Worm (Caenorhabditis elegans) whole organism, midembryonic: Measurements from ENCODE around the gene str-151.

Experiments used
- T22C8.4 ChIP-seq: fragments of 200-800 bp; sonication (Bioruptor generic); IDR thresholded peaks from 2 replicates; pipeline ENCODE4 v1.3.6; 2022; ENCODE audit warnings: missing genetic modification characterization, missing compliant biosample characterization
- cog-1 ChIP-seq: sonication (generic microtip); optimal IDR thresholded peaks from 2 replicates; lab custom pipeline; 2016; ENCODE audit warnings: missing genetic modification characterization, missing compliant biosample characterization
- flt-1 ChIP-seq: fragments of 200-800 bp; sonication (Bioruptor generic); IDR thresholded peaks from 2 replicates; pipeline ENCODE4 v1.3.6; 2022; ENCODE audit warnings: missing genetic modification characterization, missing compliant biosample characterization
- klf-2 ChIP-seq: fragments of 200-800 bp; sonication (Bioruptor generic); conservative IDR thresholded peaks from 2 replicates; pipeline ENCODE4 v1.3.6; 2022; ENCODE audit warnings: missing genetic modification reagents, missing genetic modification characterization, missing compliant biosample characterization
- med-1 ChIP-seq: sonication (generic microtip); optimal IDR thresholded peaks from 2 replicates; lab custom pipeline; 2017; ENCODE audit warnings: missing genetic modification characterization, mild to moderate bottlenecking, missing compliant biosample characterization, antibody characterized with exemption, missing genetic modification reagents; ENCODE audit not compliant: insufficient read depth
- ref-1 ChIP-seq: fragments of 200-800 bp; sonication (Bioruptor generic); conservative IDR thresholded peaks from 2 replicates; pipeline ENCODE4 v1.3.6; 2022; ENCODE audit warnings: missing genetic modification reagents, missing genetic modification characterization, missing compliant biosample characterization
- tab-1 ChIP-seq: fragments of 200-800 bp; sonication (Bioruptor generic); IDR thresholded peaks from 2 replicates; pipeline ENCODE4 v1.3.6; 2022; ENCODE audit warnings: missing genetic modification characterization, missing compliant biosample characterization
- ztf-23 ChIP-seq: fragments of 200-800 bp; sonication (Bioruptor generic); IDR thresholded peaks from 2 replicates; pipeline ENCODE4 v1.3.6; 2022; ENCODE audit warnings: missing genetic modification reagents, missing genetic modification characterization, missing compliant biosample characterization
- ztf-29 ChIP-seq: fragments of 200-800 bp; sonication (Bioruptor generic); IDR thresholded peaks from 2 replicates; pipeline ENCODE4 v1.3.6; 2022; ENCODE audit warnings: missing genetic modification reagents, missing genetic modification characterization, missing compliant biosample characterization

str-151 gene

DNA sequence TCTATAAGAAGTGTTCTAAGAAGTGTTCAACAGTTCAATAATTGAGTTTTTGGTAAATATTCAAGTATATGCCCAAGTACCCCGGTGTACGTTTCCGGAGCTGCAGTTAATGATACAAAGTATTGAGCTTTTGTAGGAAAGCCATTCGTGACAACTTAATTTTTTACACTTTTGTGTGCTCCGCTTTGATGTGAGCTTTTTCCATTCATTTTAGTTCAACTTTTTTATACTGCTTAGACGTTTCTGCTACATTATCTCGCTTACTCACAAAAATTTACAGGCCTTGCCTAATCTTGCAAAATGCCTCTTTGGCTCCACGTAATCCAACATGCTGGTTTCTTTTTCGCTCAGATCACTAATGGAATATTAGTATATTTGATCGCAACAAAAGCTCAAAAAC is at the start of gene str-151:
TSS of gene str-151 (plus strand) at position 301 of the 400 bp plus-strand sequence.
- TF ChIP-seq cog-1 (no peak), ztf-23 (GFP tag; lab: Robert Waterston, UW) (no peak), klf-2 (GFP tag; lab: Robert Waterston, UW) (no peak), ztf-29 (GFP tag; lab: Robert Waterston, UW) (no peak)

ce11 chrV:16526858-16527257 is 49.1 kb upstream of the str-151 start, which contains the start of gene F36D3.8:
F36D3.8 (plus strand) TSS chrV:16527158.
- TF ChIP-seq cog-1 = no peak
- no peak for TF ChIP-seq ref-1 (GFP tag; lab: Robert Waterston, UW)
- TF ChIP-seq flt-1 (GFP tag; lab: Robert Waterston, UW) = no peak
- TF ChIP-seq ztf-23 (GFP tag; lab: Robert Waterston, UW) = no peak
- TF ChIP-seq T22C8.4 = no peak
- no peak for TF ChIP-seq klf-2 (GFP tag; lab: Robert Waterston, UW)
- TF ChIP-seq tab-1 (GFP tag; lab: Robert Waterston, UW) = no peak
- TF ChIP-seq med-1 (GFP tag; lab: Kevin White, UChicago) = no peak
- TF ChIP-seq ztf-29 (GFP tag; lab: Robert Waterston, UW) = no peak

ce11 chrV:16527796-16528195 is 48.2 kb upstream of the str-151 start, which contains the start of gene F36D3.16:
F36D3.16 (plus strand) TSS chrV:16528096.
- no peak for TF ChIP-seq T22C8.4
- no peak for TF ChIP-seq med-1 (GFP tag; lab: Kevin White, UChicago)
- TF ChIP-seq tab-1 (GFP tag; lab: Robert Waterston, UW) = no peak
- TF ChIP-seq ztf-29 (GFP tag; lab: Robert Waterston, UW) = no peak
- TF ChIP-seq klf-2 (GFP tag; lab: Robert Waterston, UW) = no peak
- no peak for TF ChIP-seq flt-1 (GFP tag; lab: Robert Waterston, UW)
- TF ChIP-seq ref-1 (GFP tag; lab: Robert Waterston, UW) = no peak
- TF ChIP-seq ztf-23 (GFP tag; lab: Robert Waterston, UW) = no peak
- no peak for TF ChIP-seq cog-1

DNA sequence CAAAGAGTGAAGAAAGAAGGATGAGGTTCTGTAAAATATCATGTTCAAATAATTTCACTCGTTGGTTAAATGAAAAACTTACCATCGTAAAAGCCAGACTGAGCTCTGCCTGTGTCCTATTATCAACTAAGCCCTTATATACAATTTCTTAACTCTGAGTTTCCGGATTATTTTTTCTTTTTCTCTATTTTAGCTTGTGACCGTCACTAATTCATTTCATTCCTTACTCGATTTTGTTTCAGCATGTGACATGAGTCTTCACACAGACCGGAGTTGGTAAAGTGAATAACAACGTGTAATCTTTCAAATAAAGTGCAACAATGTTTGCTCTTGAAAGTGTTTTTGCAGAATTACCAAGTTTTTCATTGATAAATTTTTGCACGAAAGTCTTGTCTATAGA is 42.0 kb upstream of the str-151 start, which contains the start of gene cpr-2:
TSS of gene cpr-2 (minus strand) at position 101 of the 400 bp plus-strand sequence.
- no peak for TF ChIP-seq cog-1
- no peak for TF ChIP-seq flt-1 (GFP tag; lab: Robert Waterston, UW)
- no peak for TF ChIP-seq ztf-29 (GFP tag; lab: Robert Waterston, UW)
- no peak for TF ChIP-seq klf-2 (GFP tag; lab: Robert Waterston, UW)
- TF ChIP-seq ztf-23 (GFP tag; lab: Robert Waterston, UW) = no peak
- TF ChIP-seq T22C8.4 = no peak
- no peak for TF ChIP-seq ref-1 (GFP tag; lab: Robert Waterston, UW)
- no peak for TF ChIP-seq tab-1 (GFP tag; lab: Robert Waterston, UW)
- TF ChIP-seq med-1 (GFP tag; lab: Kevin White, UChicago) = no peak

DNA sequence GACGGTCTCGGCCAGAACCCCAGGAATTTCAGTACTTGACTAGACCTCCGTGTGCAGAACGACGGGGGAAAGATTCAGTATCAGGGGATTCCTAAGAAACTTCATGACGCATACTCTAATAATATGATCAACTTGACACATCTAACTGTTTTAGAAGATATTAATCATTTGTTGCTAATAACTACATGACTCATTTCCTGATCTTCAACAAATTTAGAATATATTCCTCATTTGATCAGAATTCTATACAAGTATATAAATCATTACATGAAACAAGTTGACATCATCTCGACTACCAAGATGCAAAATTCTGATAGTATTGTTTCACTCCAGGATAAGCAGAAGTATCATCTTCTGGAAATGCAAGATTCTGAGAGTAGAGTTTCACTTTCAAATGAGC is 40.8 kb upstream of the str-151 start, which contains the start of gene Y32B12B.8:
TSS of gene Y32B12B.8 (plus strand) at position 301 of the 400 bp plus-strand sequence.
- no peak for TF ChIP-seq ztf-23 (GFP tag; lab: Robert Waterston, UW)
- TF ChIP-seq klf-2 (GFP tag; lab: Robert Waterston, UW) = no peak

ce11 chrV:16536701-16537100 is 39.3 kb upstream of the str-151 start, which contains the start of gene Y32B12B.1:
Y32B12B.1 (plus strand) TSS chrV:16537001.
- TF ChIP-seq tab-1 (GFP tag; lab: Robert Waterston, UW) (no peak), med-1 (GFP tag; lab: Kevin White, UChicago) (no peak), T22C8.4 (no peak), ztf-29 (GFP tag; lab: Robert Waterston, UW) (no peak), cog-1 (no peak), flt-1 (GFP tag; lab: Robert Waterston, UW) (no peak), ref-1 (GFP tag; lab: Robert Waterston, UW) (no peak), ztf-23 (GFP tag; lab: Robert Waterston, UW) (no peak), klf-2 (GFP tag; lab: Robert Waterston, UW) (no peak)

ce11 chrV:16537908-16538446 is 38.0 kb upstream of the str-151 start, which contains the start of gene Y32B12B.2:
Y32B12B.2 (plus strand) TSS chrV:16538396.
- no peak for TF ChIP-seq ref-1 (GFP tag; lab: Robert Waterston, UW)
- no peak for TF ChIP-seq ztf-23 (GFP tag; lab: Robert Waterston, UW)
- no peak for TF ChIP-seq tab-1 (GFP tag; lab: Robert Waterston, UW)
- no peak for TF ChIP-seq T22C8.4
- no peak for TF ChIP-seq med-1 (GFP tag; lab: Kevin White, UChicago)
- TF ChIP-seq flt-1 (GFP tag; lab: Robert Waterston, UW) = 0 out of 2 replicates have a peak, but pooled peaks have one; percentile 27
- no peak for TF ChIP-seq ztf-29 (GFP tag; lab: Robert Waterston, UW)
- no peak for TF ChIP-seq klf-2 (GFP tag; lab: Robert Waterston, UW)
- TF ChIP-seq cog-1 = no peak

ce11 chrV:16539666-16540065 is 36.3 kb upstream of the str-151 start:
- TF ChIP-seq ztf-23 (GFP tag; lab: Robert Waterston, UW) = no peak
- TF ChIP-seq ztf-29 (GFP tag; lab: Robert Waterston, UW) = no peak
- no peak for TF ChIP-seq flt-1 (GFP tag; lab: Robert Waterston, UW)
- TF ChIP-seq cog-1 = no peak
- TF ChIP-seq ref-1 (GFP tag; lab: Robert Waterston, UW) = no peak

DNA sequence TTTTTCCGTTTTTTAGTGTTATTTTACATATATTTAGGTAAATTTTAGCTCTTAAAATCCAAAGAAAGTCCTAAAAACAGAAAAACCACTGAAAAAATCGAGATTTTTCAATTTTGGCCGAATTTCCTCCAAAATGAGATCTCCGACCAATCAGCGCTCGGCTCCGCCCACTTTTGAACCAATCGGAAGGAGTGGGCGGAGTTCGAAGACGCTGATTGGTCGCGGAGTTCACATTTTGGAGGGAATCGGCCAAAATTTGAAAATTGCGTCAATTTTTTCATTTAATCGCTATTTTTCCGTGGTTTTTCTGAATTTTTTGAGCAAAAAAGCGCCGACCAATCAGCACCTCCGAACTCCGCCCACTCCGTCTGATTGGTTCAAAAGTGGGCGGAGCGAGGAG is 35.3 kb upstream of the str-151 start:
- TF ChIP-seq ztf-23 (GFP tag; lab: Robert Waterston, UW) (no peak), ref-1 (GFP tag; lab: Robert Waterston, UW) (no peak), T22C8.4 (no peak), cog-1 (no peak), klf-2 (GFP tag; lab: Robert Waterston, UW) (no peak), ztf-29 (GFP tag; lab: Robert Waterston, UW) (no peak), flt-1 (GFP tag; lab: Robert Waterston, UW) (no peak), med-1 (GFP tag; lab: Kevin White, UChicago) (no peak), tab-1 (GFP tag; lab: Robert Waterston, UW) (no peak)
